Fruit fly (Drosophila melanogaster): ENCODE results near the gene CG5890.

Gene CG5890

DNA sequence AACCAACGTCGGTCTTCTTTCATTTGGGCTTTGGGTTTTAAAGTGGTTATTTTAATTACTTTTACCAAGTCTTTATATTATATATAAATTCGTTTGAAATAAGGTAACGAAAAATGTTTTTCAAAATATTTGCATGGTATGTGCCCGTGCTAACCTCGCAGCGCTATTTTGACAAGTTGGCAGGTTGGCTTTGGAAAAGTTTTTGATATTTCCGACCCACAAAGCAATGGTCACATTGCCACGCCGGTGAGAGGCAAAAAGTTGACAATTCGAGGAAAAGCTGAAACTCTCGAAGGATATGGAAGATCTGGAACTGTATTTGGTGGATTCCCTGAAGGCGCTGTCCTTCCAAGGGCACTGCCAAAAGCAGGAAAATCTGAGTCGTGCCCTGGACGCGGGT lies 37.3 kb downstream of the CG5890 start, which contains the start of gene CG5913 (continued):
- no peak for TF ChIP-seq ap (GFP tag; IDR thresholded peaks at IDR 0.05)
- no peak for TF ChIP-seq CG18599 (GFP tag; optimal IDR thresholded peaks at IDR 0.05)
- no peak for TF ChIP-seq wek (GFP tag; optimal IDR thresholded peaks at IDR 0.05)
- no peak for TF ChIP-seq Bdp1 (GFP tag; optimal IDR thresholded peaks at IDR 0.05)
- no peak for TF ChIP-seq CG15011 (GFP tag; optimal IDR thresholded peaks at IDR 0.05)
- TF ChIP-seq sens (GFP tag) = peak; percentile 20
- TF ChIP-seq Dref (GFP tag; IDR thresholded peaks at IDR 0.05) = 0 out of 2 replicates have a peak, but pooled peaks have one; percentile 32
- TF ChIP-seq crc (GFP tag; optimal IDR thresholded peaks at IDR 0.05) = no peak
- peak; percentile 71 for TF ChIP-seq Ets97D (GFP tag; optimal IDR thresholded peaks at IDR 0.05)
- TF ChIP-seq CG3281 (GFP tag; optimal IDR thresholded peaks at IDR 0.05) = no peak
- TF ChIP-seq fd64A (GFP tag; optimal IDR thresholded peaks at IDR 0.05) = no peak
- no peak for TF ChIP-seq CkIIα-i1 (GFP tag; IDR thresholded peaks at IDR 0.05)
- no peak for TF ChIP-seq ems (GFP tag; optimal IDR thresholded peaks at IDR 0.05)
- TF ChIP-seq CG8281 (tag; optimal IDR thresholded peaks at IDR 0.05) = no peak
- no peak for TF ChIP-seq CG32532 (GFP tag; IDR thresholded peaks at IDR 0.05)
- no peak for TF ChIP-seq Abd-B (GFP tag; optimal IDR thresholded peaks at IDR 0.05)
- TF ChIP-seq ranshi (GFP tag; IDR thresholded peaks at IDR 0.05) = no peak
- TF ChIP-seq CG12391 (tag; optimal IDR thresholded peaks at IDR 0.05) = no peak
- TF ChIP-seq CG2129 (GFP tag; IDR thresholded peaks at IDR 0.05; ENCODE audit: partially characterized antibody) = no peak
- no peak for TF ChIP-seq dan (GFP tag; IDR thresholded peaks at IDR 0.05)
- no peak for TF ChIP-seq inv (GFP tag; IDR thresholded peaks at IDR 0.05; ENCODE audit: partially characterized antibody)
- no peak for TF ChIP-seq CG31388 (GFP tag; optimal IDR thresholded peaks at IDR 0.05)
- TF ChIP-seq CG17385 (GFP tag; optimal IDR thresholded peaks at IDR 0.05) = no peak
- no peak for TF ChIP-seq chm (GFP tag; IDR thresholded peaks at IDR 0.05)
- TF ChIP-seq CG2199 (GFP tag; IDR thresholded peaks at IDR 0.05) = no peak
- TF ChIP-seq Fer1 (GFP tag; optimal IDR thresholded peaks at IDR 0.05) = no peak
- TF ChIP-seq CG6654 (GFP tag; optimal IDR thresholded peaks at IDR 0.05) = no peak
- TF ChIP-seq CG32772 (GFP tag; IDR thresholded peaks at IDR 0.05) = no peak
- no peak for TF ChIP-seq CG12299 (tag; optimal IDR thresholded peaks at IDR 0.05)
- TF ChIP-seq B-H1 (GFP tag; IDR thresholded peaks at IDR 0.05) = no peak
- no peak for TF ChIP-seq jigr1 (GFP tag; IDR thresholded peaks at IDR 0.05)
- no peak for TF ChIP-seq slbo (GFP tag; IDR thresholded peaks at IDR 0.05)
- no peak for TF ChIP-seq CG17912 (GFP tag; optimal IDR thresholded peaks at IDR 0.05)
- no peak for TF ChIP-seq dati (GFP tag; IDR thresholded peaks at IDR 0.05)
- TF ChIP-seq HmgZ (tag; optimal IDR thresholded peaks at IDR 0.05) = peak; percentile 47
- no peak for TF ChIP-seq emc (GFP tag; optimal IDR thresholded peaks at IDR 0.05)
- TF ChIP-seq CG12942 (GFP tag; optimal IDR thresholded peaks at IDR 0.05) = no peak
- no peak for TF ChIP-seq ham (GFP tag; IDR thresholded peaks at IDR 0.05)
- no peak for TF ChIP-seq CG9437 (GFP tag; optimal IDR thresholded peaks at IDR 0.05)
- peak; percentile 21 for TF ChIP-seq Elba2 (GFP tag; optimal IDR thresholded peaks at IDR 0.05)
- no peak for TF ChIP-seq CG10209 (GFP tag; optimal IDR thresholded peaks at IDR 0.05)
- TF ChIP-seq exex (tag; optimal IDR thresholded peaks at IDR 0.05) = no peak
- TF ChIP-seq CG15696 (tag; optimal IDR thresholded peaks at IDR 0.05) = no peak
- TF ChIP-seq sna (GFP tag; IDR thresholded peaks at IDR 0.05; ENCODE audit: partially characterized antibody) = no peak
- TF ChIP-seq Tbp (GFP tag; optimal IDR thresholded peaks at IDR 0.05) = no peak
- no peak for TF ChIP-seq CG15479 (GFP tag; optimal IDR thresholded peaks at IDR 0.05)
- TF ChIP-seq YL-1 (GFP tag; optimal IDR thresholded peaks at IDR 0.05) = peak; percentile 54
- no peak for TF ChIP-seq CG4730 (GFP tag; IDR thresholded peaks at IDR 0.05)
- TF ChIP-seq CG7928 (GFP tag; optimal IDR thresholded peaks at IDR 0.05) = no peak
- TF ChIP-seq CG31365 (tag; optimal IDR thresholded peaks at IDR 0.05) = no peak
- no peak for TF ChIP-seq Side (GFP tag; optimal IDR thresholded peaks at IDR 0.05)
- no peak for TF ChIP-seq bsh (GFP tag; optimal IDR thresholded peaks at IDR 0.05)
